Worm (Caenorhabditis elegans) whole organism, L3 larva: ENCODE data around the gene nspd-2.
A peak's percentile ranks its signal among the peaks of the same experiment; 100 is the strongest.

Source experiments
- R02D3.7 ChIP-seq: fragments of 150-350 bp; optimal IDR thresholded peaks from 2 replicates; lab custom pipeline; 2014; ENCODE audit warnings: missing biosample characterization, missing genetic modification characterization
- ZK546.5 ChIP-seq: sonication (generic microtip); optimal IDR thresholded peaks from 2 replicates; lab custom pipeline; 2017; ENCODE audit warnings: missing biosample characterization, missing genetic modification characterization
- ama-1 ChIP-seq: fragments of 150-350 bp; optimal IDR thresholded peaks from 2 replicates; lab custom pipeline; 2018
- ceh-16 ChIP-seq: sonication (generic microtip); optimal IDR thresholded peaks from 2 replicates; lab custom pipeline; 2017; ENCODE audit warnings: missing biosample characterization, missing genetic modification characterization
- ceh-82 ChIP-seq: fragments of 150-350 bp; optimal IDR thresholded peaks from 2 replicates; lab custom pipeline; 2014; ENCODE audit warnings: missing biosample characterization, missing genetic modification characterization
- egl-27 ChIP-seq: sonication (generic microtip); optimal IDR thresholded peaks from 4 replicates; lab custom pipeline; 2017; ENCODE audit warnings: missing biosample characterization, missing genetic modification reagents, missing genetic modification characterization
- egl-5 ChIP-seq: fragments of 150-350 bp; optimal IDR thresholded peaks from 2 replicates; lab custom pipeline; 2017; ENCODE audit warnings: missing biosample characterization, missing genetic modification reagents, missing genetic modification characterization, inconsistent platforms
- elt-1 ChIP-seq: fragments of 150-350 bp; optimal IDR thresholded peaks from 2 replicates; lab custom pipeline; 2014; ENCODE audit warnings: missing biosample characterization, missing genetic modification characterization
- elt-2 ChIP-seq: sonication (generic microtip); optimal IDR thresholded peaks from 2 replicates; lab custom pipeline; 2016; ENCODE audit warnings: missing genetic modification reagents, mild to moderate bottlenecking, missing genetic modification characterization, missing compliant biosample characterization
- elt-3 ChIP-seq, 3 experiments: fragments of 150-350 bp in 1 of 3; sonication (generic microtip) in 2 of 3; optimal IDR thresholded peaks; 2 replicates in 2 of 3; 4 replicates in 1 of 3; lab custom pipeline; 2014 to 2017; ENCODE audit warnings: missing biosample characterization in 3 of 3, missing genetic modification characterization in 3 of 3
- eor-1 ChIP-seq, 2 experiments: fragments of 150-350 bp; optimal IDR thresholded peaks; 2 replicates each; lab custom pipeline; 2014 to 2018; ENCODE audit warnings: missing biosample characterization in 2 of 2, missing genetic modification characterization in 2 of 2
- fkh-10 ChIP-seq: sonication (generic microtip); optimal IDR thresholded peaks from 2 replicates; lab custom pipeline; 2017; ENCODE audit warnings: missing biosample characterization, missing genetic modification reagents, missing genetic modification characterization
- lin-15B ChIP-seq: fragments of 150-350 bp; optimal IDR thresholded peaks from 2 replicates; lab custom pipeline; 2014; ENCODE audit warnings: missing biosample characterization, missing genetic modification characterization
- lin-39 ChIP-seq: fragments of 150-350 bp; optimal IDR thresholded peaks from 2 replicates; lab custom pipeline; 2018; ENCODE audit warnings: missing biosample characterization, missing genetic modification reagents, missing genetic modification characterization
- lsy-12 ChIP-seq: sonication (generic microtip); optimal IDR thresholded peaks from 2 replicates; lab custom pipeline; 2016; ENCODE audit warnings: mild to moderate bottlenecking, missing genetic modification characterization, missing compliant biosample characterization
- mdl-1 ChIP-seq: fragments of 150-350 bp; optimal IDR thresholded peaks from 2 replicates; lab custom pipeline; 2014; ENCODE audit warnings: missing biosample characterization, missing genetic modification characterization
- mml-1 ChIP-seq: fragments of 150-350 bp; sonication (generic microtip); optimal IDR thresholded peaks from 3 replicates; lab custom pipeline; 2014; ENCODE audit warnings: missing biosample characterization, missing genetic modification characterization
- nhr-11 ChIP-seq: fragments of 150-350 bp; optimal IDR thresholded peaks from 2 replicates; lab custom pipeline; 2014; ENCODE audit warnings: missing biosample characterization, missing genetic modification characterization
- nhr-12 ChIP-seq: fragments of 150-350 bp; optimal IDR thresholded peaks from 2 replicates; lab custom pipeline; 2014; ENCODE audit warnings: missing biosample characterization, missing genetic modification characterization
- nhr-23 ChIP-seq: fragments of 150-350 bp; optimal IDR thresholded peaks from 2 replicates; lab custom pipeline; 2014; ENCODE audit warnings: missing biosample characterization, missing genetic modification reagents, missing genetic modification characterization
- nhr-25 ChIP-seq: sonication (generic microtip); optimal IDR thresholded peaks from 2 replicates; lab custom pipeline; 2017; ENCODE audit warnings: missing biosample characterization, missing genetic modification characterization
- nhr-28 ChIP-seq: fragments of 150-350 bp; optimal IDR thresholded peaks from 2 replicates; lab custom pipeline; 2014; ENCODE audit warnings: missing biosample characterization, missing genetic modification characterization
- nhr-43 ChIP-seq: sonication (generic microtip); optimal IDR thresholded peaks from 2 replicates; lab custom pipeline; 2016; ENCODE audit warnings: mild to moderate bottlenecking, missing genetic modification characterization, missing compliant biosample characterization; ENCODE audit not compliant: poor library complexity, severe bottlenecking
- nhr-76 ChIP-seq: fragments of 150-350 bp; sonication (generic microtip); optimal IDR thresholded peaks from 5 replicates; lab custom pipeline; 2014; ENCODE audit warnings: missing biosample characterization, missing genetic modification characterization
- nhr-77 ChIP-seq: fragments of 150-350 bp; optimal IDR thresholded peaks from 2 replicates; lab custom pipeline; 2014; ENCODE audit warnings: missing biosample characterization, missing genetic modification characterization
- sea-2 ChIP-seq: fragments of 150-350 bp; sonication (generic microtip); optimal IDR thresholded peaks from 4 replicates; lab custom pipeline; 2014; ENCODE audit warnings: missing biosample characterization, missing genetic modification reagents, missing genetic modification characterization
- snpc-4 ChIP-seq: fragments of 150-350 bp; optimal IDR thresholded peaks from 2 replicates; lab custom pipeline; 2014; ENCODE audit warnings: missing biosample characterization, missing genetic modification characterization
- tbx-2 ChIP-seq: sonication (generic microtip); optimal IDR thresholded peaks from 2 replicates; lab custom pipeline; 2016; ENCODE audit warnings: mild to moderate bottlenecking, missing genetic modification characterization, missing compliant biosample characterization
- zag-1 ChIP-seq: fragments of 150-350 bp; optimal IDR thresholded peaks from 2 replicates; lab custom pipeline; 2014; ENCODE audit warnings: missing biosample characterization, missing genetic modification characterization
- ztf-11 ChIP-seq: fragments of 150-350 bp; optimal IDR thresholded peaks from 2 replicates; lab custom pipeline; 2014; ENCODE audit warnings: missing biosample characterization, missing genetic modification characterization

The nspd-2 gene

ce11 chrIV:9810633-9811032 is 33.2 kb upstream of the nspd-2 start, which contains the start of gene dct-15:
Gene dct-15, minus strand, starts transcription at chrIV:9810733.
- TF ChIP-seq elt-1 (tag; lab: Kevin White, UChicago) (no peak), ama-1 (lab: Kevin White, UChicago) (no peak), zag-1 (tag; lab: Kevin White, UChicago) (no peak), fkh-10 (GFP tag; lab: Kevin White, UChicago) (no peak), ztf-11 (no peak), nhr-23 (tag; lab: Kevin White, UChicago) (no peak), nhr-28 (tag; lab: Kevin White, UChicago) (no peak)

ce11 chrIV:9811487-9811886 is 32.4 kb upstream of the nspd-2 start:
- no peak for TF ChIP-seq mdl-1 (tag; lab: Kevin White, UChicago)
- no peak for TF ChIP-seq eor-1 (tag; optimal IDR thresholded peaks at IDR 0.05; lab: Kevin White, UChicago)
- no peak for TF ChIP-seq R02D3.7 (tag; lab: Kevin White, UChicago)
- no peak for TF ChIP-seq lsy-12 (tag; lab: Kevin White, UChicago)
- no peak for TF ChIP-seq elt-3 (tag; optimal IDR thresholded peaks at IDR 0.05; lab: Kevin White, UChicago)
- TF ChIP-seq egl-27 (tag; lab: Kevin White, UChicago): no peak
- no peak for TF ChIP-seq nhr-28 (tag; lab: Kevin White, UChicago)
- TF ChIP-seq ama-1 (lab: Kevin White, UChicago): no peak
- TF ChIP-seq ceh-82 (tag; lab: Kevin White, UChicago): no peak
- TF ChIP-seq nhr-12 (tag; lab: Kevin White, UChicago): no peak
- no peak for TF ChIP-seq elt-2
- no peak for TF ChIP-seq tbx-2 (tag; lab: Kevin White, UChicago)
- no peak for TF ChIP-seq nhr-25 (tag; lab: Kevin White, UChicago)
- no peak for TF ChIP-seq zag-1 (tag; lab: Kevin White, UChicago)
- TF ChIP-seq lin-15B (tag; lab: Kevin White, UChicago): no peak
- TF ChIP-seq nhr-43 (tag; lab: Kevin White, UChicago): no peak
- TF ChIP-seq fkh-10 (GFP tag; lab: Kevin White, UChicago): no peak
- TF ChIP-seq nhr-11: no peak
- TF ChIP-seq lin-39 (tag; lab: Kevin White, UChicago): no peak
- TF ChIP-seq ZK546.5 (tag; lab: Kevin White, UChicago): no peak

ce11 chrIV:9815432-9815831 is 28.4 kb upstream of the nspd-2 start, which contains the start of gene egl-20:
Gene egl-20, minus strand, starts transcription at chrIV:9815532.
- TF ChIP-seq egl-5 (tag; lab: Kevin White, UChicago) (no peak), nhr-76 (no peak), snpc-4 (no peak)
- TF ChIP-seq, all 47 proteins: peak for 0

- TF ChIP-seq elt-3 (tag; optimal IDR thresholded peaks at IDR 0.05; lab: Kevin White, UChicago): no peak
- TF ChIP-seq nhr-23 (tag; lab: Kevin White, UChicago): peak; percentile 40
Observed at ce11 chrIV:9821621-9822020, 22.2 kb upstream of the nspd-2 start, which contains the start of gene col-123. Gene col-123, plus strand, starts transcription at chrIV:9821921.

- TF ChIP-seq nhr-28 (tag; lab: Kevin White, UChicago) (no peak), eor-1 (tag; optimal IDR thresholded peaks at IDR 0.05; lab: Kevin White, UChicago) (no peak), nhr-76 (no peak)
Observed at ce11 chrIV:9822585-9822984, 21.3 kb upstream of the nspd-2 start.

ce11 chrIV:9824480-9824879 is 19.4 kb upstream of the nspd-2 start, which contains the start of gene catp-6:
Gene catp-6, minus strand, starts transcription at chrIV:9824580.
- TF ChIP-seq R02D3.7 (tag; lab: Kevin White, UChicago) (no peak), ceh-16 (no peak), tbx-2 (tag; lab: Kevin White, UChicago) (no peak), lin-39 (tag; lab: Kevin White, UChicago) (no peak), mml-1 (no peak), elt-1 (tag; lab: Kevin White, UChicago) (no peak), sea-2 (GFP tag; lab: Kevin White, UChicago) (no peak), nhr-77 (tag; lab: Kevin White, UChicago) (no peak)
